Worm (Caenorhabditis elegans) whole organism, L3 larva: ENCODE data around the gene C34B4.4.

Source experiments
- R02D3.7 ChIP-seq: fragments of 150-350 bp; optimal IDR thresholded peaks from 2 replicates; lab custom pipeline; 2014; ENCODE audit warnings: missing biosample characterization, missing genetic modification characterization
- ama-1 ChIP-seq: fragments of 150-350 bp; optimal IDR thresholded peaks from 2 replicates; lab custom pipeline; 2018
- mdl-1 ChIP-seq: fragments of 150-350 bp; optimal IDR thresholded peaks from 2 replicates; lab custom pipeline; 2014; ENCODE audit warnings: missing biosample characterization, missing genetic modification characterization
- nfya-1 ChIP-seq: sonication (generic microtip); optimal IDR thresholded peaks from 2 replicates; lab custom pipeline; 2017; ENCODE audit warnings: missing genetic modification characterization, mild to moderate bottlenecking, missing compliant biosample characterization, antibody characterized with exemption, moderate library complexity; ENCODE audit not compliant: insufficient read depth
- nhr-12 ChIP-seq: fragments of 150-350 bp; optimal IDR thresholded peaks from 2 replicates; lab custom pipeline; 2014; ENCODE audit warnings: missing biosample characterization, missing genetic modification characterization
- skn-1 ChIP-seq: fragments of 150-350 bp; optimal IDR thresholded peaks from 2 replicates; lab custom pipeline; 2014; ENCODE audit warnings: missing biosample characterization, missing genetic modification characterization

DNA sequence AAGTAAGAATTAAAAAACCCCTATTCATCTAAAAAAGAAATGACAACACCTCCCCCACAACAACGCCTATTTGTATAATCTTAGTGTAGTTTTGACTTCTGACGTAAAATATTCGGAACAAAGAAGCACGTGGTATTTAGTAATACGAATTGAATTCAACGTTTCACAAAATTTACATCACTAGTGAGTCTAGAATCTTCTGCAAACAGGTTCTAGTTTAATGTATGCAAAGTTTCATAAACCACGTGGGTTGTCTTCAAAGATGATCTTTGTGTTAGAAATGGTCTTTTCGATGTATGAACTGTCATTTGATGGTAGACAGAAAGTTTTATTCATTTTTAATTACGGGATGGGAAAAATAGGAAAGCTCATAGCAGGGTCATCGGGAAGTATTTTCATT, 17.1 kb upstream of the C34B4.4 start:
- TF ChIP-seq R02D3.7 (tag; lab: Kevin White, UChicago) (no peak), ama-1 (lab: Kevin White, UChicago) (no peak), skn-1 (no peak), nhr-12 (tag; lab: Kevin White, UChicago) (no peak), mdl-1 (tag; lab: Kevin White, UChicago) (no peak), nfya-1 (tag; lab: Kevin White, UChicago) (no peak)
